Fruit fly (Drosophila melanogaster): ENCODE data around the gene ush.

Gene ush

dm6 chr2L:427338-428234 lies 48.4 kb upstream of the ush start (continued):
- no peak for TF ChIP-seq CG11696 (GFP tag; IDR thresholded peaks at IDR 0.05)
- no peak for TF ChIP-seq gcm (GFP tag; optimal IDR thresholded peaks at IDR 0.05)
- TF ChIP-seq gem (tag; optimal IDR thresholded peaks at IDR 0.05): peak; percentile 49
- TF ChIP-seq dmrt99B (tag; optimal IDR thresholded peaks at IDR 0.05): no peak
- no peak for TF ChIP-seq amos (GFP tag; IDR thresholded peaks at IDR 0.05; ENCODE audit: partially characterized antibody)
- no peak for TF ChIP-seq CG15514 (GFP tag; optimal IDR thresholded peaks at IDR 0.05)
- no peak for TF ChIP-seq da (GFP tag; optimal IDR thresholded peaks at IDR 0.05)
- TF ChIP-seq Dip3 (GFP tag; optimal IDR thresholded peaks at IDR 0.05): no peak
- no peak for TF ChIP-seq ash1 (GFP tag; optimal IDR thresholded peaks at IDR 0.05)
- TF ChIP-seq CG2889 (GFP tag; IDR thresholded peaks at IDR 0.05): no peak
- no peak for TF ChIP-seq Nf-YC (tag; optimal IDR thresholded peaks at IDR 0.05)
- TF ChIP-seq CG1233 (GFP tag; optimal IDR thresholded peaks at IDR 0.05): no peak
- TF ChIP-seq Dip2 (GFP tag; IDR thresholded peaks at IDR 0.05): no peak
- TF ChIP-seq crol (GFP tag; IDR thresholded peaks at IDR 0.05): no peak
- peak; percentile 12 for TF ChIP-seq bcd (GFP tag; optimal IDR thresholded peaks at IDR 0.05)
- no peak for TF ChIP-seq CG1647 (GFP tag; optimal IDR thresholded peaks at IDR 0.05)
- TF ChIP-seq CG11093 (GFP tag; IDR thresholded peaks at IDR 0.05): no peak
- TF ChIP-seq Lim3 (GFP tag; IDR thresholded peaks at IDR 0.05): no peak
- TF ChIP-seq tna (GFP tag; IDR thresholded peaks at IDR 0.05; ENCODE audit: partially characterized antibody): no peak
- TF ChIP-seq Ets65A (GFP tag): no peak
- TF ChIP-seq HLH3B (GFP tag; IDR thresholded peaks at IDR 0.05): no peak; the same call in 1 of the 2 replicates
- TF ChIP-seq pb (GFP tag; optimal IDR thresholded peaks at IDR 0.05): no peak
- no peak for TF ChIP-seq Mes4 (GFP tag; optimal IDR thresholded peaks at IDR 0.05)
- TF ChIP-seq odd (GFP tag; optimal IDR thresholded peaks at IDR 0.05): no peak
- TF ChIP-seq CG7786 (GFP tag; optimal IDR thresholded peaks at IDR 0.05): peak; percentile 43
- TF ChIP-seq CG30403 (GFP tag; optimal IDR thresholded peaks at IDR 0.05): peak; percentile 25
- TF ChIP-seq sim (GFP tag; IDR thresholded peaks at IDR 0.05): no peak
- TF ChIP-seq D19A (tag; optimal IDR thresholded peaks at IDR 0.05): no peak
- TF ChIP-seq CG9437 (GFP tag; optimal IDR thresholded peaks at IDR 0.05): no peak
- TF ChIP-seq CTCF (GFP tag; optimal IDR thresholded peaks at IDR 0.05): no peak
- no peak for TF ChIP-seq otp (GFP tag; IDR thresholded peaks at IDR 0.05)
- TF ChIP-seq H15 (GFP tag; IDR thresholded peaks at IDR 0.05): no peak
- no peak for TF ChIP-seq CG18476 (GFP tag; optimal IDR thresholded peaks at IDR 0.05)
- no peak for TF ChIP-seq CG4730 (GFP tag; IDR thresholded peaks at IDR 0.05)
- TF ChIP-seq CG34376 (GFP tag; optimal IDR thresholded peaks at IDR 0.05): no peak
- peak; percentile 28 for TF ChIP-seq ATbp (GFP tag; optimal IDR thresholded peaks at IDR 0.05)
- no peak for TF ChIP-seq cad (GFP tag; optimal IDR thresholded peaks at IDR 0.05)
- no peak for TF ChIP-seq CG17361 (GFP tag; IDR thresholded peaks at IDR 0.05)
- no peak for TF ChIP-seq fd96Cb (tag; optimal IDR thresholded peaks at IDR 0.05)
- TF ChIP-seq CG31224 (GFP tag; IDR thresholded peaks at IDR 0.05): no peak
- no peak for TF ChIP-seq CG13424 (tag; optimal IDR thresholded peaks at IDR 0.05)
- no peak for TF ChIP-seq CG4404 (GFP tag; IDR thresholded peaks at IDR 0.05)
- no peak for TF ChIP-seq CG3407 (GFP tag; optimal IDR thresholded peaks at IDR 0.05)
- TF ChIP-seq cwo (GFP tag; optimal IDR thresholded peaks at IDR 0.05): no peak
- TF ChIP-seq pita (GFP tag; optimal IDR thresholded peaks at IDR 0.05): no peak
- no peak for TF ChIP-seq CG1602 (GFP tag; optimal IDR thresholded peaks at IDR 0.05)
- TF ChIP-seq Bgb (GFP tag; IDR thresholded peaks at IDR 0.05; ENCODE audit: partially characterized antibody): no peak
- TF ChIP-seq ara (GFP tag; IDR thresholded peaks at IDR 0.05): peak; percentile 60
- no peak for TF ChIP-seq salm (tag; optimal IDR thresholded peaks at IDR 0.05)
- TF ChIP-seq CG2199 (GFP tag; IDR thresholded peaks at IDR 0.05): no peak
- peak; percentile 35; the same call in 1 of the 2 replicates for TF ChIP-seq vvl (GFP tag; IDR thresholded peaks at IDR 0.05)

Measured in whole organism, embryonic.